Fruit fly (Drosophila melanogaster) whole organism, adult: Measurements from ENCODE around the gene Vha16-5.
A peak's percentile ranks its signal among the peaks of the same experiment; 100 is the strongest.

Experiments used
- CG11617 ChIP-seq: fragments of 200-800 bp; sonication (Bioruptor generic); optimal IDR thresholded peaks from 2 replicates; lab custom pipeline; 2017; ENCODE audit warnings: mild to moderate bottlenecking, missing biosample characterization, missing genetic modification reagents, missing genetic modification characterization
- CG12768 ChIP-seq: fragments of 200-800 bp; sonication (Bioruptor generic); optimal IDR thresholded peaks from 2 replicates; lab custom pipeline; 2017; ENCODE audit warnings: missing biosample characterization, missing genetic modification characterization, mild to moderate bottlenecking, moderate library complexity, missing genetic modification reagents
- CG14711 ChIP-seq: fragments of 200-800 bp; sonication (Bioruptor generic); optimal IDR thresholded peaks from 2 replicates; lab custom pipeline; 2018; ENCODE audit warnings: missing biosample characterization, mild to moderate bottlenecking, missing genetic modification characterization, moderate library complexity
- CG1620 ChIP-seq: fragments of 200-800 bp; sonication (Bioruptor generic); optimal IDR thresholded peaks from 2 replicates; lab custom pipeline; 2016; ENCODE audit warnings: missing biosample characterization, missing genetic modification characterization
- CG33017 ChIP-seq: fragments of 200-800 bp; sonication (Bioruptor generic); optimal IDR thresholded peaks from 2 replicates; lab custom pipeline; 2018; ENCODE audit warnings: missing biosample characterization, mild to moderate bottlenecking, missing genetic modification characterization, moderate library complexity
- CG5204 ChIP-seq: fragments of 200-800 bp; sonication (Bioruptor generic); optimal IDR thresholded peaks from 2 replicates; lab custom pipeline; 2016; ENCODE audit warnings: missing biosample characterization, missing genetic modification characterization
- CG7045 ChIP-seq: fragments of 200-800 bp; sonication (Bioruptor generic); optimal IDR thresholded peaks from 2 replicates; lab custom pipeline; 2017; ENCODE audit warnings: missing biosample characterization, mild to moderate bottlenecking, missing genetic modification characterization
- CG7101 ChIP-seq: fragments of 200-800 bp; sonication (Bioruptor generic); optimal IDR thresholded peaks from 2 replicates; lab custom pipeline; 2018; ENCODE audit warnings: missing biosample characterization, mild to moderate bottlenecking, missing genetic modification characterization, moderate library complexity
- Clk ChIP-seq: fragments of 200-800 bp; sonication (Bioruptor generic); optimal IDR thresholded peaks from 2 replicates; lab custom pipeline; 2017; ENCODE audit warnings: missing biosample characterization, missing genetic modification characterization
- Crg-1 ChIP-seq: fragments of 200-800 bp; sonication (Bioruptor generic); optimal IDR thresholded peaks from 2 replicates; lab custom pipeline; 2016; ENCODE audit warnings: missing biosample characterization, missing genetic modification characterization
- Hr96 ChIP-seq: fragments of 200-800 bp; sonication (Bioruptor generic); optimal IDR thresholded peaks from 2 replicates; lab custom pipeline; 2016; ENCODE audit warnings: missing biosample characterization, missing genetic modification characterization
- Mnt ChIP-seq: fragments of 200-800 bp; sonication (Bioruptor generic); optimal IDR thresholded peaks from 2 replicates; lab custom pipeline; 2016; ENCODE audit warnings: missing biosample characterization, mild to moderate bottlenecking, missing genetic modification characterization
- bab1 ChIP-seq: fragments of 200-800 bp; sonication (Bioruptor generic); optimal IDR thresholded peaks from 3 replicates; lab custom pipeline; 2019; ENCODE audit warnings: missing biosample characterization, mild to moderate bottlenecking, missing genetic modification characterization, moderate library complexity
- cic ChIP-seq: fragments of 200-800 bp; sonication (Bioruptor generic); optimal IDR thresholded peaks from 2 replicates; lab custom pipeline; 2017; ENCODE audit warnings: missing biosample characterization, mild to moderate bottlenecking, missing genetic modification characterization, moderate library complexity
- cnc ChIP-seq, 2 experiments: fragments of >200 bp; optimal IDR thresholded peaks; 2 replicates each; lab custom pipeline; 2017
- kay ChIP-seq: fragments of 200-800 bp; sonication (Bioruptor generic); peaks from one replicate; lab custom pipeline; 2016; ENCODE audit warnings: missing biosample characterization, missing genetic modification characterization, borderline replicate concordance
- ovo ChIP-seq: fragments of 200-800 bp; sonication (Bioruptor generic); optimal IDR thresholded peaks from 2 replicates; lab custom pipeline; 2016; ENCODE audit warnings: missing biosample characterization, missing genetic modification characterization
- pad ChIP-seq: fragments of 200-800 bp; sonication (Bioruptor generic); optimal IDR thresholded peaks from 3 replicates; lab custom pipeline; 2017; ENCODE audit warnings: missing biosample characterization, missing genetic modification characterization, mild to moderate bottlenecking, moderate library complexity, missing genetic modification reagents
- tj ChIP-seq: fragments of 200-800 bp; sonication (Bioruptor generic); optimal IDR thresholded peaks from 3 replicates; lab custom pipeline; 2017; ENCODE audit warnings: missing biosample characterization, mild to moderate bottlenecking, missing genetic modification characterization, moderate library complexity
- toe ChIP-seq: fragments of 200-800 bp; sonication (Bioruptor generic); optimal IDR thresholded peaks from 2 replicates; lab custom pipeline; 2016; ENCODE audit warnings: missing biosample characterization, missing genetic modification characterization

Vha16-5 gene

dm6 chr2L:10760422-10761166, 23.8 kb upstream of the Vha16-5 start, which contains the start of gene CG6495:
Gene CG6495 (plus strand): TSS chr2L:10761116.
- TF ChIP-seq kay (GFP tag; lab: Kevin White, UChicago) (no peak), CG14711 (tag; lab: Kevin White, UChicago) (no peak), ovo (GFP tag; lab: Kevin White, UChicago) (no peak), CG33017 (peak; percentile 44), CG7045 (GFP tag; lab: Kevin White, UChicago) (no peak), bab1 (GFP tag; lab: Kevin White, UChicago) (no peak), CG5204 (GFP tag; lab: Kevin White, UChicago) (no peak), CG1620 (no peak), toe (GFP tag; lab: Kevin White, UChicago) (no peak), Clk (GFP tag; lab: Kevin White, UChicago) (no peak), Hr96 (GFP tag; lab: Kevin White, UChicago) (no peak), pad (GFP tag; lab: Kevin White, UChicago) (no peak), cnc (optimal IDR thresholded peaks at IDR 0.05; lab: Kevin White, UChicago) (no peak), CG11617 (no peak), tj (peak; percentile 8), Mnt (GFP tag; lab: Kevin White, UChicago) (no peak), CG12768 (GFP tag; lab: Kevin White, UChicago) (peak; percentile 10), cic (GFP tag; lab: Kevin White, UChicago) (no peak), CG7101 (tag; lab: Kevin White, UChicago) (no peak), Crg-1 (GFP tag; lab: Kevin White, UChicago) (no peak)

DNA sequence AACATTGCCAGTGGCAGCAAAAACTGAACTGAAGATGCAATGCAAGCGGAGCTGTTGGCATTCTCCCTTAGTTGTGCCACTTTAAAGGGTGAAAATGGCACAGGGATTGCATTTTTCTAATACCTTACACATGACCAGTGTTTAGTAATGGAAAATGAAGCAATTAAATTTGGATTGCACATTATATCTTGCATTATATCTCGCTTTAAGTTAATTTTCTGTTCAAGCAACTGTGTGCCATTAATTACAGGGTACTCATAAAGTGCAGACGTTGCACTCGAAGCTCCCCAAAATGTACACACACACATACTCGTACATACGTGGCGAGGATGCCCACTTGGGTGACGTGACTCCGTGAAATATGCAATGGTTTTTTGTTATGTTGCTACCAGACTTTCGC, 22.8 kb upstream of the Vha16-5 start:
- TF ChIP-seq Mnt (GFP tag; lab: Kevin White, UChicago) (no peak), CG7101 (tag; lab: Kevin White, UChicago) (no peak), kay (GFP tag; lab: Kevin White, UChicago) (no peak), CG33017 (no peak)

DNA sequence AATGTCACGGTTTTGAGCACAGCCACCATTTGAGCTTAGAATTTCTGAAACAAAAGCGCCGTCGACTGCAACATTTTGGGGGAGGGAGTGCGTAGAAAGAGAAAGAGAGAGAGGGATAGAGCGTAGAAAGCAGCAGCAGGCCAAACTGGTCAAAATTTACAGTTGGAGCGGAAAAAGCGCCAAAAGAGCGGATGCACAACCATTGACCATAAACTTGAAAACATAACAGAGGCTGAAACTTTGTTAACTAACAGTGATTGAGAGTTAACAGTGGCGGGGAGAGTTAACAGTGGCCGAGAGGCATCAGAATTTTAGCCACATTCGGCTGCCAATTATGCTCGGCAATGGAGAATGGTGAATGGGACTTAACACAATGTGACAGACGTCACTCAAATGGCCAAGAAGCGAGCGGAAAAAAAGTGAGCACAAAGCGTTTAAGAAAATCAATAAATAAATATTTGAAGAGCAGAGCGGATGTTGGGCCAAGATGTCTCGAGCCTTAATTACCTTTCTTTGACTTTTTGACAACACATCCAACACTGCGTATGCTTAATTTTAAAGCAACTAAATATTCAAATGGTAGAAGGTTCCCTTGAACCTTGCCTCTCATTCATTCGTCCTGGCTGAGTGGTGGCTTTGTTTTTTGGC, 20.3 kb upstream of the Vha16-5 start:
- TF ChIP-seq pad (GFP tag; lab: Kevin White, UChicago) = no peak
- TF ChIP-seq CG7045 (GFP tag; lab: Kevin White, UChicago) = no peak

DNA sequence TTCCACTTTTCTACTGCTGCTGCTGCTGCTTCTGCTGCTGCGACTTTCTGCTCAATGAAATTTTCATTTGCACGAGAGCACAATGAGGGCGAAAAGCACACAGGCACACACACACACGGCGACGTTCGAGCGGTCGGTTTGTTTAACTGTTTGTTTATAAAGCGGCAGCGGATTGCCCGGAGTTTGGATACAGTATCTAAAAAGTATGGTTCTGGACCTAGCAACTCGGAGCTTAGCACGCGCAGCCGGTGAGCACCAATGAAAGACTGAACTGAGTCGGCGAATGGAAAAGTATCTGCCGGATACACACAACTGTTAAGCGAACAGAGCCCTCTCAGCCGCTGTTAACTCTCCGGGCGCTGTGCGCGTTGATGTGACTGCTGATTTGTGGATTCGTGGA, 19.2 kb upstream of the Vha16-5 start, which contains the start of gene CG17124:
CG17124 (minus strand) TSS at position 277 of the 400 bp plus-strand sequence.
- TF ChIP-seq CG12768 (GFP tag; lab: Kevin White, UChicago) (peak; percentile 75), CG33017 (peak; percentile 66), kay (GFP tag; lab: Kevin White, UChicago) (no peak), tj (peak; percentile 38), Mnt (GFP tag; lab: Kevin White, UChicago) (peak; percentile 63), ovo (GFP tag; lab: Kevin White, UChicago) (no peak), cnc (optimal IDR thresholded peaks at IDR 0.05; lab: Kevin White, UChicago) (no peak), CG1620 (no peak), Clk (GFP tag; lab: Kevin White, UChicago) (no peak), toe (GFP tag; lab: Kevin White, UChicago) (no peak), CG14711 (tag; lab: Kevin White, UChicago) (no peak), pad (GFP tag; lab: Kevin White, UChicago) (no peak), cic (GFP tag; lab: Kevin White, UChicago) (peak; percentile 50), CG7045 (GFP tag; lab: Kevin White, UChicago) (peak; percentile 23), CG5204 (GFP tag; lab: Kevin White, UChicago) (no peak), CG7101 (tag; lab: Kevin White, UChicago) (peak; percentile 48), Crg-1 (GFP tag; lab: Kevin White, UChicago) (no peak), CG11617 (peak; percentile 7), bab1 (GFP tag; lab: Kevin White, UChicago) (peak; percentile 26), Hr96 (GFP tag; lab: Kevin White, UChicago) (peak; percentile 38)

DNA sequence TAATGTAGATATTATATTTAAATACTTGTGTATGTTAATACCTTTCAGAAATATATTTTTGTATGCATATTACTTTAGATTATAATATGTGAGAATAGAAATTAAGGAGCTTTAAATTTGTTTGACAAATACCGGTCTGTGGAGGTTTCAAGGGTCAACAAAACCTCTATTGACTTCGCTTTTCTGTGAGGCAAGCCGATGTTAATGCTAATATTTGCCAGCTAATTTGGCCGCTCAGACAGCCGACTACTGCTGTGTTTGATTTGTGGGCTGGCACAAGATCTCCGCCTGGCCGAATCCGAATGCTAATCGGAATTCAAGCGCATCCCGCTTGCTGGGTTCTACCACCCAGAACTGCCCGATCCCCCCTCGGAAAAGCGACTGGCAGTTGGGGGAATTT, 17.8 kb upstream of the Vha16-5 start:
- TF ChIP-seq cic (GFP tag; lab: Kevin White, UChicago) = no peak
- no peak for TF ChIP-seq cnc (optimal IDR thresholded peaks at IDR 0.05; lab: Kevin White, UChicago)
- TF ChIP-seq CG12768 (GFP tag; lab: Kevin White, UChicago) = no peak
- no peak for TF ChIP-seq CG11617
- no peak for TF ChIP-seq CG33017
- no peak for TF ChIP-seq ovo (GFP tag; lab: Kevin White, UChicago)
- TF ChIP-seq toe (GFP tag; lab: Kevin White, UChicago) = no peak
- no peak for TF ChIP-seq Hr96 (GFP tag; lab: Kevin White, UChicago)
- TF ChIP-seq Crg-1 (GFP tag; lab: Kevin White, UChicago) = no peak
- TF ChIP-seq CG5204 (GFP tag; lab: Kevin White, UChicago) = no peak
- TF ChIP-seq Mnt (GFP tag; lab: Kevin White, UChicago) = no peak
- no peak for TF ChIP-seq kay (GFP tag; lab: Kevin White, UChicago)
- TF ChIP-seq CG1620 = no peak
- TF ChIP-seq CG7101 (tag; lab: Kevin White, UChicago) = no peak
- no peak for TF ChIP-seq pad (GFP tag; lab: Kevin White, UChicago)
